Worm (Caenorhabditis elegans) whole organism, L4/young adult: ENCODE results near the gene end-3.

Source experiments
- W03F9.2 ChIP-seq: fragments of 150-350 bp; optimal IDR thresholded peaks from 2 replicates; lab custom pipeline; 2014; ENCODE audit warnings: missing biosample characterization, missing genetic modification characterization
- dao-5 ChIP-seq: sonication (generic microtip); optimal IDR thresholded peaks from 2 replicates; lab custom pipeline; 2016; ENCODE audit warnings: missing genotype, missing genetic modification characterization, moderate library complexity, missing compliant biosample characterization
- him-1 ChIP-seq: sonication (generic microtip); optimal IDR thresholded peaks from 2 replicates; lab custom pipeline; 2016; ENCODE audit warnings: missing genotype, missing genetic modification reagents, missing genetic modification characterization, missing compliant biosample characterization

ce11 chrV:13992485-13992884, 22.0 kb upstream of the end-3 start, which contains the start of gene droe-4:
- TF ChIP-seq W03F9.2 (tag; lab: Kevin White, UChicago) (no peak), him-1 (tag; lab: Kevin White, UChicago) (no peak), dao-5 (tag; lab: Kevin White, UChicago) (no peak)
